Fruit fly (Drosophila melanogaster) whole organism, pupa: Measurements from ENCODE around the gene nAChRbeta1.

ENCODE experiments used
- CG13204 ChIP-seq: fragments of 200-800 bp; sonication (Bioruptor generic); optimal IDR thresholded peaks from 2 replicates; lab custom pipeline; 2018; ENCODE audit warnings: missing biosample characterization, mild to moderate bottlenecking, missing genetic modification characterization, moderate library complexity
- CG14655 ChIP-seq: fragments of 200-800 bp; sonication (Bioruptor generic); optimal IDR thresholded peaks from 3 replicates; lab custom pipeline; 2017; ENCODE audit warnings: mild to moderate bottlenecking, missing biosample characterization, missing genetic modification reagents, missing genetic modification characterization
- CG17806 ChIP-seq: fragments of 200-800 bp; sonication (Bioruptor generic); optimal IDR thresholded peaks from 2 replicates; lab custom pipeline; 2018; ENCODE audit warnings: missing biosample characterization, mild to moderate bottlenecking, missing genetic modification characterization, moderate library complexity
- CG32121 ChIP-seq: fragments of 200-800 bp; sonication (Bioruptor generic); IDR thresholded peaks from 2 replicates; pipeline ENCODE4 v1.3.6; 2022; ENCODE audit warnings: missing biosample characterization, missing genetic modification characterization
- CG34367 ChIP-seq: fragments of 200-800 bp; sonication (Bioruptor generic); optimal IDR thresholded peaks from 2 replicates; lab custom pipeline; 2018; ENCODE audit warnings: missing biosample characterization, mild to moderate bottlenecking, missing genetic modification characterization
- CG4496 ChIP-seq: fragments of 200-800 bp; sonication (Bioruptor generic); IDR thresholded peaks from 3 replicates; pipeline ENCODE4 v1.3.6; 2022; ENCODE audit warnings: missing biosample characterization, missing genetic modification characterization
- CG8301 ChIP-seq: fragments of 200-800 bp; sonication (Bioruptor generic); optimal IDR thresholded peaks from 2 replicates; lab custom pipeline; 2018; ENCODE audit warnings: missing biosample characterization, mild to moderate bottlenecking, missing genetic modification characterization
- D1 ChIP-seq: fragments of 200-800 bp; sonication (Bioruptor generic); optimal IDR thresholded peaks from 2 replicates; lab custom pipeline; 2018; ENCODE audit warnings: missing biosample characterization, mild to moderate bottlenecking, missing genetic modification characterization, moderate library complexity
- EcR ChIP-seq: fragments of 200-800 bp; sonication (Bioruptor generic); optimal IDR thresholded peaks from 3 replicates; lab custom pipeline; 2019; ENCODE audit warnings: missing biosample characterization, missing genetic modification characterization, mild to moderate bottlenecking, moderate library complexity, missing genetic modification reagents
- Ets98B ChIP-seq: fragments of 200-800 bp; sonication (Bioruptor generic); IDR thresholded peaks from 2 replicates; pipeline ENCODE4 v1.3.6; 2022; ENCODE audit warnings: missing biosample characterization, missing genetic modification characterization
- Pif1B ChIP-seq: fragments of 200-800 bp; sonication (Bioruptor generic); optimal IDR thresholded peaks from 3 replicates; lab custom pipeline; 2016; ENCODE audit warnings: missing biosample characterization, missing genetic modification characterization
- fd96Ca ChIP-seq: fragments of 200-800 bp; sonication (Bioruptor generic); IDR thresholded peaks from 3 replicates; pipeline ENCODE4 v1.3.6; 2022; ENCODE audit warnings: missing biosample characterization, missing genetic modification characterization
- rn ChIP-seq: fragments of 200-800 bp; sonication (Bioruptor generic); IDR thresholded peaks from 2 replicates; pipeline ENCODE4 v1.3.6; 2022; ENCODE audit warnings: missing biosample characterization, missing genetic modification characterization

dm6 chr3L:4396372-4396771, 32.8 kb upstream of the nAChRbeta1 start:
- no peak for TF ChIP-seq Pif1B (GFP tag; lab: Kevin White, UChicago)
- no peak for TF ChIP-seq CG8301 (tag; lab: Kevin White, UChicago)
- TF ChIP-seq CG14655: no peak
- TF ChIP-seq CG4496 (GFP tag; lab: Robert Waterston, UW): no peak
- TF ChIP-seq CG34367 (tag; lab: Kevin White, UChicago): no peak
- no peak for TF ChIP-seq CG32121 (GFP tag; lab: Robert Waterston, UW)
- no peak for TF ChIP-seq CG13204 (GFP tag; lab: Kevin White, UChicago)
- no peak for TF ChIP-seq Ets98B (GFP tag; lab: Robert Waterston, UW)
- TF ChIP-seq fd96Ca (GFP tag; lab: Robert Waterston, UW): no peak
- TF ChIP-seq EcR (GFP tag; lab: Kevin White, UChicago): no peak
- TF ChIP-seq rn (GFP tag; lab: Robert Waterston, UW): no peak
- no peak for TF ChIP-seq D1
- no peak for TF ChIP-seq CG17806 (tag; lab: Kevin White, UChicago)
